Fruit fly (Drosophila melanogaster): ENCODE data around the gene CG13484.

The CG13484 gene

DNA sequence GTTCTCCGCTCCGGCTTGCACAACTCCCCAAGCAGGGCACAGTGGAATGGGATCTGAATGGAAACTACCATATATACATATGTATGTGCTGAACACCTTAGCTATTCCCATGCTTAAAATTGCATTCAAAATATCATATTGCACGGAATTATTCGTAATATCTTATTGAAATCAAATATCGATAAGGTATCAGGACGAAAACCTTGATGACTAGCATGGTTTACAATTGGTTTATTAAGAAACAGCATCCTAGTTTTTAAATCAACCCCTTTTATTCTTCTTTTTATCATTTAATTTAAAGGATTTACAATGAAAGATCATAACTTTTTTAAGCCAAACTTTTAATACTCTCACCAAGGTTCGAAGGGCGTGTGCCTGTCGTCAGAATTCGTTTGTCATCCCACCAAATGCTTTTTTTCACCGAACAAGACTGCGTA is 2.4 kb upstream of the CG13484 start (continued):
- TF ChIP-seq ey (GFP tag; optimal IDR thresholded peaks at IDR 0.05): peak; percentile 66
- TF ChIP-seq Hr83 (GFP tag; optimal IDR thresholded peaks at IDR 0.05; ENCODE audit: poor library complexity, severe bottlenecking): no peak

DNA sequence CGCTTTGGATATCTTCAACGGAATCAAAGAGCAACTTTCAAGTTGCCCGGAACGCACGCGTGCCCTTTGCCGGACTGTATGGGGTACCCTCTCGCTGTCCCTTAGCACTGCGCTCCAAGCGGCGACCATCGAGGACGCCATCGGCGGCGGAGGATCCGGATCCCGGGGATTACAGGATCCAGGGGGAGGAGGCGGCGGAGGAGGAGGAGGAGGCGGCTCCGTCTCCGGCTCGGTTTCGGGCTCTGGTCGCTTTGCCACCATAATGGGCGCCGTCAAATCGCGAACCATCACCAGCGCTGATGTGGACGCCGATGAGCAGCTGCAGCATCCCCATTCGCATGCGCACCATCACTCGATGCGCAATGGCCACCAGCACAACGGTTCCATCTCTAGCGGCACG is 927 bp upstream of the CG13484 start:
- TF ChIP-seq Dfd (GFP tag; optimal IDR thresholded peaks at IDR 0.05) (peak; percentile 98), dl (GFP tag; optimal IDR thresholded peaks at IDR 0.05; ENCODE audit: insufficient read depth in 1 of 2, partially characterized antibody in 2 of 2) (no peak)

DNA sequence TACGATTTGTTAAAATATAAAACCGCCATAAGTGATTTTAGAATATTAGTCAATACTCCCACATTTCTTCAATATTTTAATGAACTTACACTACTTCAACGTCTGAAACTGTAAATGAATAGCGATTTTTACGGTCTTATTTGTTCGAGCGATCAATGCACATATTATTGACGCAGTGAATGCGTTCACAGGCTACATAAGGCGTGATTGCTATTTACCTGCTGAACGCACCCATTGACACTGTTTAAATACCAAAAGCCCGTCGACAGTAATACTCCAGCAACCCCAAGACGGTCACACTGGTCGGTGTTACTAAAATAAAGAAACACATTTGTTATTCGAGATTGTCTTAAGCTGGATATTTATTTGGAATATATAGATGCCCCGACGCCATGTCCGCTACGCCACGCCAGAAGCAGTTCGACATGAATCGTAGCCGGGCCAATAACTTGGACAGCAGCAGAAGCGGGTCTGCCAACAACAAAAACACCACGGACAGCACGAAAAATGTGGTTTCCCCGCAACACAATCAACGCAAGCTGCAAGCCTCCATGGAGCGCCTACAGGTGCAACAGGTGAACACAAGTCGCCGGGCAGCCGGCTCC is 1.8 kb downstream of the CG13484 start, which contains the start of gene CG6833:
Gene CG6833 (plus strand): TSS at position 263 of the 605 bp plus-strand sequence.
- TF ChIP-seq sage (GFP tag; optimal IDR thresholded peaks at IDR 0.05) (no peak), CG9705 (GFP tag; optimal IDR thresholded peaks at IDR 0.05) (peak; percentile 33), Abd-B (GFP tag; optimal IDR thresholded peaks at IDR 0.05) (no peak), h (GFP tag; optimal IDR thresholded peaks at IDR 0.05) (peak; percentile 65), usp (GFP tag; optimal IDR thresholded peaks at IDR 0.05) (no peak), CrebA (GFP tag; optimal IDR thresholded peaks at IDR 0.05; ENCODE audit: borderline replicate concordance) (no peak), Hr83 (GFP tag; optimal IDR thresholded peaks at IDR 0.05; ENCODE audit: poor library complexity, severe bottlenecking) (peak; percentile 79), Rel (GFP tag; optimal IDR thresholded peaks at IDR 0.05) (no peak), Rel (tag; optimal IDR thresholded peaks at IDR 0.05) (peak; percentile 99), rgr (GFP tag; optimal IDR thresholded peaks at IDR 0.05) (peak; percentile 65), Vsx2 (GFP tag; optimal IDR thresholded peaks at IDR 0.05; ENCODE audit: partially characterized antibody) (no peak), CG32264 (GFP tag; optimal IDR thresholded peaks at IDR 0.05) (no peak), GATAd (GFP tag; optimal IDR thresholded peaks at IDR 0.05) (peak; percentile 28), lola (GFP tag; optimal IDR thresholded peaks at IDR 0.05) (no peak), br (GFP tag; optimal IDR thresholded peaks at IDR 0.05) (peak; percentile 50), Hr78 (GFP tag; optimal IDR thresholded peaks at IDR 0.05) (no peak), dsf (GFP tag; optimal IDR thresholded peaks at IDR 0.05; ENCODE audit: borderline replicate concordance) (no peak), OdsH (GFP tag; optimal IDR thresholded peaks at IDR 0.05) (peak; percentile 22), sv (GFP tag; optimal IDR thresholded peaks at IDR 0.05) (peak; percentile 63), fru (GFP tag; optimal IDR thresholded peaks at IDR 0.05) (peak; percentile 61), Jra (GFP tag; optimal IDR thresholded peaks at IDR 0.05) (no peak), dl (GFP tag; optimal IDR thresholded peaks at IDR 0.05; ENCODE audit: insufficient read depth in 1 of 2, partially characterized antibody in 2 of 2) (no peak), pan (optimal IDR thresholded peaks at IDR 0.05) (no peak), tai (GFP tag; optimal IDR thresholded peaks at IDR 0.05) (no peak), jim (GFP tag; optimal IDR thresholded peaks at IDR 0.05) (peak; percentile 9), ey (GFP tag; optimal IDR thresholded peaks at IDR 0.05) (peak; percentile 52), Dfd (GFP tag; optimal IDR thresholded peaks at IDR 0.05) (no peak), Mio (GFP tag; optimal IDR thresholded peaks at IDR 0.05) (no peak), Sp1 (GFP tag; optimal IDR thresholded peaks at IDR 0.05) (peak; percentile 29), psq (GFP tag; optimal IDR thresholded peaks at IDR 0.05) (peak; percentile 34), HLH106 (tag; optimal IDR thresholded peaks at IDR 0.05) (peak; percentile 74), Hnf4 (GFP tag; optimal IDR thresholded peaks at IDR 0.05) (no peak), brk (GFP tag; optimal IDR thresholded peaks at IDR 0.05) (no peak), Dif (GFP tag; optimal IDR thresholded peaks at IDR 0.05; ENCODE audit: partially characterized antibody) (no peak), N (GFP tag; optimal IDR thresholded peaks at IDR 0.05) (no peak), foxo (GFP tag; optimal IDR thresholded peaks at IDR 0.05) (peak in 1 of 2 experiments; percentile 71), woc (GFP tag; optimal IDR thresholded peaks at IDR 0.05) (peak; percentile 75), Myc (optimal IDR thresholded peaks at IDR 0.05) (no peak), dmrt93B (GFP tag; optimal IDR thresholded peaks at IDR 0.05) (no peak)

All from whole organism, wandering third instar larva.